Fruit fly (Drosophila melanogaster): ENCODE measurements around the gene CG31835.
"Not testable (repeated sequence)": the region's sequence is repeated elsewhere in the genome, so short reads cannot be mapped to it uniquely, and the experiment has no call there.

The CG31835 gene

dm6 chr2L:14735543-14735942 lies at the start of gene CG31835:
CG31835 (plus strand) TSS chr2L:14735843.
- not testable (repeated sequence) for TF ChIP-seq fd85E (GFP tag; optimal IDR thresholded peaks at IDR 0.05); CG1621 (tag; optimal IDR thresholded peaks at IDR 0.05); esn (GFP tag; optimal IDR thresholded peaks at IDR 0.05)

- no peak for TF ChIP-seq CG9139 (GFP tag; optimal IDR thresholded peaks at IDR 0.05)
- TF ChIP-seq Smox (GFP tag; optimal IDR thresholded peaks at IDR 0.05): no peak
- no peak for TF ChIP-seq CG3032 (tag; optimal IDR thresholded peaks at IDR 0.05)
- no peak for TF ChIP-seq CG34406 (GFP tag; optimal IDR thresholded peaks at IDR 0.05)
- no peak for TF ChIP-seq Lpt (GFP tag; optimal IDR thresholded peaks at IDR 0.05)
- no peak for TF ChIP-seq lz (GFP tag; optimal IDR thresholded peaks at IDR 0.05)
- TF ChIP-seq dac (GFP tag; optimal IDR thresholded peaks at IDR 0.05): no peak
- TF ChIP-seq vri (GFP tag; optimal IDR thresholded peaks at IDR 0.05): no peak
- no peak for TF ChIP-seq achi (GFP tag; optimal IDR thresholded peaks at IDR 0.05)
- no peak for TF ChIP-seq Hr4 (GFP tag; optimal IDR thresholded peaks at IDR 0.05)
- no peak for TF ChIP-seq esn (GFP tag; optimal IDR thresholded peaks at IDR 0.05)
- TF ChIP-seq Eip93F (GFP tag; optimal IDR thresholded peaks at IDR 0.05): no peak
- TF ChIP-seq CG6854 (GFP tag; optimal IDR thresholded peaks at IDR 0.05): no peak
- TF ChIP-seq svp (GFP tag): no peak
These were observed 48.3 kb upstream of the CG31835 start for dm6 chr2L:14687359-14687758.

- 0 out of 3 replicates have a peak, but pooled peaks have one; percentile 37 for TF ChIP-seq eg (GFP tag; IDR thresholded peaks at IDR 0.05)
- no peak for TF ChIP-seq Lpt (GFP tag; optimal IDR thresholded peaks at IDR 0.05)
- 0 out of 3 replicates have a peak, but pooled peaks have one; percentile 6 for TF ChIP-seq CG6163 (GFP tag; IDR thresholded peaks at IDR 0.05)
- no peak for TF ChIP-seq Eip78C (GFP tag)
- no peak for TF ChIP-seq CG10669 (GFP tag; optimal IDR thresholded peaks at IDR 0.05)
- TF ChIP-seq CG4318 (GFP tag; optimal IDR thresholded peaks at IDR 0.05): no peak
These were observed 47.3 kb upstream of the CG31835 start for dm6 chr2L:14688274-14688840.

dm6 chr2L:14688922-14689711 lies 46.5 kb upstream of the CG31835 start, which contains the start of gene osp:
osp (minus strand) TSS chr2L:14689340.
- TF ChIP-seq CG3919 (GFP tag; optimal IDR thresholded peaks at IDR 0.05) (peak; percentile 99), salr (GFP tag; optimal IDR thresholded peaks at IDR 0.05) (peak; percentile 92 to 96), CG8319 (GFP tag; optimal IDR thresholded peaks at IDR 0.05) (peak; percentile 96), fd59A (GFP tag; optimal IDR thresholded peaks at IDR 0.05) (peak; percentile 97), achi (GFP tag; optimal IDR thresholded peaks at IDR 0.05) (peak; percentile 98), Eip93F (GFP tag; optimal IDR thresholded peaks at IDR 0.05) (peak; percentile 92), ss (GFP tag; optimal IDR thresholded peaks at IDR 0.05) (peak; percentile 98 to 99), net (GFP tag; optimal IDR thresholded peaks at IDR 0.05) (peak; percentile 98), lz (GFP tag; optimal IDR thresholded peaks at IDR 0.05) (peak; percentile 95), cyc (GFP tag; optimal IDR thresholded peaks at IDR 0.05) (peak; percentile 96), esn (GFP tag; optimal IDR thresholded peaks at IDR 0.05) (peak; percentile 97), Sox14 (GFP tag; optimal IDR thresholded peaks at IDR 0.05) (peak; percentile 91), OdsH (GFP tag; optimal IDR thresholded peaks at IDR 0.05) (peak; percentile 98), CG8119 (GFP tag; IDR thresholded peaks at IDR 0.05) (peak; percentile 100), CG10669 (GFP tag; optimal IDR thresholded peaks at IDR 0.05) (peak; percentile 99), CG6792 (GFP tag; optimal IDR thresholded peaks at IDR 0.05) (peak; percentile 98), CG10631 (GFP tag; optimal IDR thresholded peaks at IDR 0.05) (peak; percentile 99), CG6163 (GFP tag; IDR thresholded peaks at IDR 0.05) (peak; percentile 99), CG34406 (GFP tag; optimal IDR thresholded peaks at IDR 0.05) (peak; percentile 99), acj6 (GFP tag; optimal IDR thresholded peaks at IDR 0.05) (peak; percentile 98), fkh (GFP tag; optimal IDR thresholded peaks at IDR 0.05) (peak; percentile 92), CG31627 (GFP tag; optimal IDR thresholded peaks at IDR 0.05) (peak; percentile 89), CG11902 (GFP tag; optimal IDR thresholded peaks at IDR 0.05) (peak; percentile 94), CG9139 (GFP tag; optimal IDR thresholded peaks at IDR 0.05) (peak; percentile 98), Blimp-1 (GFP tag; optimal IDR thresholded peaks at IDR 0.05) (peak; percentile 92), CG1621 (tag; optimal IDR thresholded peaks at IDR 0.05) (peak; percentile 98), Sox15 (GFP tag; optimal IDR thresholded peaks at IDR 0.05) (peak; percentile 93), CG11294 (GFP tag; IDR thresholded peaks at IDR 0.05) (peak; percentile 98), Smox (GFP tag; optimal IDR thresholded peaks at IDR 0.05) (peak; percentile 94), Lpt (GFP tag; optimal IDR thresholded peaks at IDR 0.05) (peak; percentile 98), dsx (GFP tag; optimal IDR thresholded peaks at IDR 0.05; ENCODE audit: poor library complexity, severe bottlenecking) (peak; percentile 99), fd85E (GFP tag; optimal IDR thresholded peaks at IDR 0.05) (peak; percentile 90), eg (GFP tag; IDR thresholded peaks at IDR 0.05) (peak; percentile 100)
